Fruit fly (Drosophila melanogaster) whole organism, prepupa: ENCODE data around the gene CG9967.

Source experiments
- CG10631 ChIP-seq: fragments of 200-800 bp; sonication (Bioruptor generic); optimal IDR thresholded peaks from 2 replicates; lab custom pipeline; 2016; ENCODE audit warnings: missing biosample characterization, missing genetic modification characterization
- CG16779 ChIP-seq: fragments of 200-800 bp; sonication (Bioruptor generic); optimal IDR thresholded peaks from 3 replicates; lab custom pipeline; 2017; ENCODE audit warnings: missing biosample characterization, mild to moderate bottlenecking, missing genetic modification characterization
- CG4318 ChIP-seq: fragments of 200-800 bp; sonication (Bioruptor generic); optimal IDR thresholded peaks from 3 replicates; lab custom pipeline; 2017; ENCODE audit warnings: missing biosample characterization, mild to moderate bottlenecking, missing genetic modification characterization
- CG6163 ChIP-seq: fragments of 200-800 bp; sonication (Bioruptor generic); IDR thresholded peaks from 3 replicates; pipeline ENCODE4 v1.3.6; 2022; ENCODE audit warnings: missing biosample characterization, missing genetic modification characterization
- CG7368 ChIP-seq: fragments of 200-800 bp; sonication (Bioruptor generic); optimal IDR thresholded peaks from 3 replicates; lab custom pipeline; 2016; ENCODE audit warnings: missing biosample characterization, missing genetic modification characterization
- Eip93F ChIP-seq: fragments of 200-800 bp; sonication (Bioruptor generic); optimal IDR thresholded peaks from 2 replicates; lab custom pipeline; 2016; ENCODE audit warnings: missing biosample characterization, mild to moderate bottlenecking, missing genetic modification characterization
- Ets96B ChIP-seq: fragments of 200-800 bp; optimal IDR thresholded peaks from 2 replicates; lab custom pipeline; 2019; ENCODE audit warnings: missing biosample characterization, mild to moderate bottlenecking, missing genetic modification characterization, moderate library complexity
- Hr39 ChIP-seq: fragments of 200-800 bp; sonication (Bioruptor generic); optimal IDR thresholded peaks from 2 replicates; lab custom pipeline; 2016; ENCODE audit warnings: missing biosample characterization, missing genetic modification characterization
- OdsH ChIP-seq: fragments of 200-800 bp; sonication (Bioruptor generic); optimal IDR thresholded peaks from 3 replicates; lab custom pipeline; 2016; ENCODE audit warnings: missing biosample characterization, missing genetic modification characterization
- Smox ChIP-seq: fragments of 200-800 bp; sonication (Bioruptor generic); optimal IDR thresholded peaks from 3 replicates; lab custom pipeline; 2016; ENCODE audit warnings: missing biosample characterization, missing genetic modification characterization
- Sox14 ChIP-seq: fragments of 200-800 bp; sonication (Bioruptor generic); optimal IDR thresholded peaks from 3 replicates; lab custom pipeline; 2016; ENCODE audit warnings: missing biosample characterization, missing genetic modification characterization
- achi ChIP-seq: fragments of 200-800 bp; sonication (Bioruptor generic); optimal IDR thresholded peaks from 3 replicates; lab custom pipeline; 2016; ENCODE audit warnings: missing biosample characterization, missing genetic modification characterization
- cyc ChIP-seq: fragments of 200-800 bp; sonication (Bioruptor generic); optimal IDR thresholded peaks from 3 replicates; lab custom pipeline; 2016; ENCODE audit warnings: missing biosample characterization, missing genetic modification characterization
- dsx ChIP-seq: fragments of 200-800 bp; optimal IDR thresholded peaks from 3 replicates; lab custom pipeline; 2019; ENCODE audit warnings: missing biosample characterization, mild to moderate bottlenecking, missing genetic modification characterization, moderate library complexity; ENCODE audit not compliant: poor library complexity, severe bottlenecking
- fd59A ChIP-seq: fragments of 200-800 bp; sonication (Bioruptor generic); optimal IDR thresholded peaks from 2 replicates; lab custom pipeline; 2017; ENCODE audit warnings: missing biosample characterization, mild to moderate bottlenecking, missing genetic modification characterization, missing genetic modification reagents
- fd85E ChIP-seq: fragments of 200-800 bp; sonication (Bioruptor generic); optimal IDR thresholded peaks from 3 replicates; lab custom pipeline; 2016; ENCODE audit warnings: missing biosample characterization, missing genetic modification characterization
- net ChIP-seq: fragments of 200-800 bp; sonication (Bioruptor generic); optimal IDR thresholded peaks from 3 replicates; lab custom pipeline; 2016; ENCODE audit warnings: missing biosample characterization, missing genetic modification characterization
- pdm3 ChIP-seq: fragments of 200-800 bp; sonication (Bioruptor generic); optimal IDR thresholded peaks from 3 replicates; lab custom pipeline; 2016; ENCODE audit warnings: missing biosample characterization, missing genetic modification characterization
- svp ChIP-seq: fragments of 200-800 bp; sonication (Bioruptor generic); peaks from one replicate; lab custom pipeline; 2016; ENCODE audit warnings: missing biosample characterization, missing genetic modification characterization

The CG9967 gene

dm6 chr2L:2263142-2263541 lies 94.0 kb downstream of the CG9967 start, which contains the start of gene CG4270:
TSS of gene CG4270 (plus strand) at chr2L:2263442.
- TF ChIP-seq net (GFP tag; lab: Kevin White, UChicago) (no peak), cyc (GFP tag; lab: Kevin White, UChicago) (no peak), fd85E (GFP tag; lab: Kevin White, UChicago) (no peak), OdsH (GFP tag; lab: Kevin White, UChicago) (no peak), CG7368 (GFP tag; lab: Kevin White, UChicago) (no peak), Ets96B (tag; lab: Kevin White, UChicago) (no peak), svp (GFP tag; lab: Kevin White, UChicago) (no peak), CG4318 (no peak), Eip93F (GFP tag; lab: Kevin White, UChicago) (no peak), fd59A (GFP tag; lab: Kevin White, UChicago) (no peak), achi (GFP tag; lab: Kevin White, UChicago) (no peak), pdm3 (GFP tag; lab: Kevin White, UChicago) (no peak), Hr39 (GFP tag; lab: Kevin White, UChicago) (no peak), dsx (no peak), CG6163 (GFP tag; lab: Robert Waterston, UW) (no peak), CG10631 (GFP tag; lab: Kevin White, UChicago) (no peak), Sox14 (GFP tag; lab: Kevin White, UChicago) (no peak), CG16779 (tag; lab: Kevin White, UChicago) (no peak), Smox (GFP tag; lab: Kevin White, UChicago) (no peak)
- TF ChIP-seq, all 60 proteins: peak for 0
